Worm (Caenorhabditis elegans) whole organism, late embryonic: ENCODE results near the gene egli-1.

Experiments used
- ceh-22 ChIP-seq: sonication (generic microtip); optimal IDR thresholded peaks from 2 replicates; lab custom pipeline; 2017; ENCODE audit warnings: missing biosample characterization, missing genetic modification characterization
- ceh-30 ChIP-seq: fragments of 150-350 bp; optimal IDR thresholded peaks from 2 replicates; lab custom pipeline; 2014; ENCODE audit warnings: missing biosample characterization, missing genetic modification characterization
- dmd-4 ChIP-seq: sonication (generic microtip); optimal IDR thresholded peaks from 2 replicates; lab custom pipeline; 2016; ENCODE audit warnings: borderline replicate concordance, missing genetic modification characterization, missing compliant biosample characterization
- ets-4 ChIP-seq: sonication (generic microtip); optimal IDR thresholded peaks from 2 replicates; lab custom pipeline; 2016; ENCODE audit warnings: missing genetic modification characterization, missing compliant biosample characterization
- fkh-10 ChIP-seq: fragments of 150-350 bp; optimal IDR thresholded peaks from 2 replicates; lab custom pipeline; 2014; ENCODE audit warnings: missing biosample characterization, missing genetic modification reagents, missing genetic modification characterization
- hlh-30 ChIP-seq: sonication (generic microtip); optimal IDR thresholded peaks from 2 replicates; lab custom pipeline; 2017; ENCODE audit warnings: antibody characterized with exemption, missing genetic modification characterization, missing compliant biosample characterization; ENCODE audit not compliant: insufficient read depth
- pqm-1 ChIP-seq: sonication (generic microtip); optimal IDR thresholded peaks from 2 replicates; lab custom pipeline; 2016; ENCODE audit warnings: missing genetic modification characterization, missing compliant biosample characterization
- unc-55 ChIP-seq: sonication (generic microtip); optimal IDR thresholded peaks from 2 replicates; lab custom pipeline; 2017; ENCODE audit warnings: missing biosample characterization, missing genetic modification reagents, missing genetic modification characterization

DNA sequence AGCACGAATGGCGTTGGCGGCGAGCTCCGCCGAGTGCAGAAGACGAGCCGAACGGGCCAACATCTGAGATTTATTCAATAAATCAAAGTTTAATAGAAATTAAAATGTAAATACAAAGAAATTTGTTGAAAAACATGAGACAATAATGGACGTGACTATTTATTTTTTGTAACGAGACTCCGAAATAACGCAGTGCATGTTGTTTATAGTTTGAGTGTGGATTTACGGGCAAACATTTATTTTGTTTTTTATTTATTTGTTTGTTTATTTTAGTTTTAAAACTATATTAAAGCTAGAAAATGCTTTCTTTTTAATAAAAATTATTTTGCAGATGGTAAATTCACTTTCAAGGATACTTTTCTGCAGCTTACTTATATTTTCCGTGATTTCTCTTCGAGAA lies 28.9 kb downstream of the egli-1 start, which contains the start of the genes sdhb-1 and cup-15:
- TF ChIP-seq ets-4 (tag; lab: Kevin White, UChicago) (no peak), unc-55 (GFP tag; lab: Kevin White, UChicago) (no peak), ceh-30 (no peak), dmd-4 (tag; lab: Kevin White, UChicago) (no peak), hlh-30 (tag; lab: Kevin White, UChicago) (no peak), fkh-10 (GFP tag; lab: Kevin White, UChicago) (no peak), pqm-1 (tag; lab: Kevin White, UChicago) (no peak), ceh-22 (tag; lab: Kevin White, UChicago) (no peak)
